Worm (Caenorhabditis elegans) whole organism, L3 larva: ENCODE data around the gene Y105C5B.11.

Source experiments
- ZK546.5 ChIP-seq: sonication (generic microtip); optimal IDR thresholded peaks from 2 replicates; lab custom pipeline; 2017; ENCODE audit warnings: missing biosample characterization, missing genetic modification characterization
- ceh-16 ChIP-seq: sonication (generic microtip); optimal IDR thresholded peaks from 2 replicates; lab custom pipeline; 2017; ENCODE audit warnings: missing biosample characterization, missing genetic modification characterization
- ceh-9 ChIP-seq: sonication (generic microtip); optimal IDR thresholded peaks from 2 replicates; lab custom pipeline; 2018; ENCODE audit warnings: missing biosample characterization, missing genetic modification characterization
- egl-27 ChIP-seq: sonication (generic microtip); optimal IDR thresholded peaks from 4 replicates; lab custom pipeline; 2017; ENCODE audit warnings: missing biosample characterization, missing genetic modification reagents, missing genetic modification characterization
- lin-15B ChIP-seq: fragments of 150-350 bp; optimal IDR thresholded peaks from 2 replicates; lab custom pipeline; 2014; ENCODE audit warnings: missing biosample characterization, missing genetic modification characterization
- nhr-23 ChIP-seq: fragments of 150-350 bp; optimal IDR thresholded peaks from 2 replicates; lab custom pipeline; 2014; ENCODE audit warnings: missing biosample characterization, missing genetic modification reagents, missing genetic modification characterization
- nhr-77 ChIP-seq: fragments of 150-350 bp; optimal IDR thresholded peaks from 2 replicates; lab custom pipeline; 2014; ENCODE audit warnings: missing biosample characterization, missing genetic modification characterization
- ztf-11 ChIP-seq: fragments of 150-350 bp; optimal IDR thresholded peaks from 2 replicates; lab custom pipeline; 2014; ENCODE audit warnings: missing biosample characterization, missing genetic modification characterization
- ztf-4 ChIP-seq: fragments of 150-350 bp; optimal IDR thresholded peaks from 2 replicates; lab custom pipeline; 2014; ENCODE audit warnings: missing biosample characterization, missing genetic modification characterization

DNA sequence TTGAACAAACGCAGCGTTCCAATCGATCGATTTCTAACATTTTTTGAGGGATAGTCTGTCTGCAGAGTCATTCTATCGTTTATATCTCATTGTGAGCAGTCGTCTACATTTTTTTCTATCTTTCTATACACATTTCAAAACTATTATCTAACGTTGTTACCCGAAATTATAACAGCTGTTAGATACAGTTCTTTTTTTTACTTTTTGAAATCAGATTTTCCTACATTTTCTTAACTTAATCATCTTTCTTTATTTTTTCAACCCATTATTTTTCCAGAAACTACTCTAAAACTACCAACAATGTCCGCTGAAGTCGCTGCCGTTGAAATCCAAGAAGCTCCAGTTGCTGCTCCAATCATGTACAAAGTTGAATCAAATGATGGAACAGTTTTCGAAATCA, 5.2 kb upstream of the Y105C5B.11 start, which contains the start of gene skr-10:
- TF ChIP-seq ZK546.5: no peak
- no peak for TF ChIP-seq ztf-11
- TF ChIP-seq ztf-4 (tag; lab: Kevin White, UChicago): no peak
- no peak for TF ChIP-seq ceh-16
- TF ChIP-seq lin-15B (tag; lab: Kevin White, UChicago): no peak
- no peak for TF ChIP-seq nhr-23
- TF ChIP-seq ceh-9 (tag; lab: Kevin White, UChicago): no peak
- TF ChIP-seq nhr-77 (tag; lab: Kevin White, UChicago): no peak
- no peak for TF ChIP-seq egl-27 (tag; lab: Kevin White, UChicago)
